Fruit fly (Drosophila melanogaster) whole organism, wandering third instar larva: ENCODE data around the gene CG31793.
A peak's percentile ranks its signal among the peaks of the same experiment; 100 is the strongest.

Experiments
- Abd-B ChIP-seq: fragments of >200 bp; optimal IDR thresholded peaks from 2 replicates; lab custom pipeline; 2017; ENCODE audit warnings: missing biosample characterization, missing genetic modification characterization
- CG32264 ChIP-seq: fragments of 200-800 bp; sonication (Bioruptor generic); optimal IDR thresholded peaks from 2 replicates; lab custom pipeline; 2016; ENCODE audit warnings: missing biosample characterization, missing genetic modification characterization
- CG9705 ChIP-seq: fragments of 200-800 bp; sonication (Bioruptor generic); optimal IDR thresholded peaks from 2 replicates; lab custom pipeline; 2018; ENCODE audit warnings: missing biosample characterization, mild to moderate bottlenecking, missing genetic modification characterization
- CrebA ChIP-seq: fragments of 200-800 bp; sonication (Bioruptor generic); optimal IDR thresholded peaks from 2 replicates; lab custom pipeline; 2016; ENCODE audit warnings: missing biosample characterization, mild to moderate bottlenecking, missing genetic modification characterization, borderline replicate concordance
- Dfd ChIP-seq: fragments of >200 bp; optimal IDR thresholded peaks from 2 replicates; lab custom pipeline; 2017; ENCODE audit warnings: missing biosample characterization, missing genetic modification characterization
- Dif ChIP-seq: fragments of 200-275, 200-300 bp; sonication (Bioruptor generic); optimal IDR thresholded peaks from 2 replicates; lab custom pipeline; 2018; ENCODE audit warnings: missing biosample characterization, missing genetic modification characterization; ENCODE audit not compliant: partially characterized antibody
- GATAd ChIP-seq: sonication (Bioruptor generic); optimal IDR thresholded peaks from 2 replicates; lab custom pipeline; 2016; ENCODE audit warnings: missing biosample characterization, missing genetic modification characterization
- HLH106 ChIP-seq: fragments of 200-800 bp; optimal IDR thresholded peaks from 3 replicates; lab custom pipeline; 2019; ENCODE audit warnings: missing biosample characterization, mild to moderate bottlenecking, missing genetic modification characterization, moderate library complexity
- Hnf4 ChIP-seq: fragments of 200-800 bp; sonication (Bioruptor generic); optimal IDR thresholded peaks from 2 replicates; lab custom pipeline; 2016; ENCODE audit warnings: missing biosample characterization, mild to moderate bottlenecking, missing genetic modification characterization
- Hr78 ChIP-seq: fragments of >200 bp; optimal IDR thresholded peaks from 2 replicates; lab custom pipeline; 2017; ENCODE audit warnings: missing biosample characterization, missing genetic modification characterization
- Mio ChIP-seq: sonication (Bioruptor generic); optimal IDR thresholded peaks from 2 replicates; lab custom pipeline; 2016; ENCODE audit warnings: missing biosample characterization, missing genetic modification characterization
- Myc ChIP-seq: fragments of >200 bp; optimal IDR thresholded peaks from 2 replicates; lab custom pipeline; 2017
- N ChIP-seq: fragments of >200 bp; optimal IDR thresholded peaks from 2 replicates; lab custom pipeline; 2018; ENCODE audit warnings: missing biosample characterization, missing external identifiers, missing genetic modification characterization
- OdsH ChIP-seq: fragments of 200-800 bp; sonication (Bioruptor generic); optimal IDR thresholded peaks from 2 replicates; lab custom pipeline; 2016; ENCODE audit warnings: missing biosample characterization, mild to moderate bottlenecking, missing genetic modification characterization
- Rel ChIP-seq, 2 experiments: fragments of 200-800 bp; sonication (Bioruptor generic) in 1 of 2; optimal IDR thresholded peaks; 2 replicates in 1 of 2; 3 replicates in 1 of 2; lab custom pipeline; 2016 to 2019; ENCODE audit warnings: mild to moderate bottlenecking in 2 of 2, missing biosample characterization in 2 of 2, missing genetic modification characterization in 2 of 2, moderate library complexity in 1 of 2
- Sp1 ChIP-seq: fragments of 200-800 bp; sonication (Bioruptor generic); optimal IDR thresholded peaks from 3 replicates; lab custom pipeline; 2019; ENCODE audit warnings: missing biosample characterization, mild to moderate bottlenecking, missing genetic modification characterization, moderate library complexity
- Vsx2 ChIP-seq: fragments of 200-300, 225-300 bp; sonication (Bioruptor generic); optimal IDR thresholded peaks from 2 replicates; lab custom pipeline; 2018; ENCODE audit warnings: missing biosample characterization, missing genetic modification characterization; ENCODE audit not compliant: partially characterized antibody
- br ChIP-seq: fragments of 200-800 bp; sonication (Bioruptor generic); optimal IDR thresholded peaks from 2 replicates; lab custom pipeline; 2016; ENCODE audit warnings: missing biosample characterization, missing genetic modification characterization
- brk ChIP-seq: fragments of 200-800 bp; sonication (Bioruptor generic); optimal IDR thresholded peaks from 2 replicates; lab custom pipeline; 2016; ENCODE audit warnings: missing biosample characterization, mild to moderate bottlenecking, missing genetic modification characterization
- dl ChIP-seq, 2 experiments: fragments of 175-275, 200-275 bp in 1 of 2; fragments of 200-275 bp in 1 of 2; sonication (Bioruptor generic); optimal IDR thresholded peaks; lab custom pipeline; 2018; ENCODE audit warnings: mild to moderate bottlenecking in 2 of 2, missing biosample characterization in 2 of 2, missing genetic modification characterization in 2 of 2, moderate library complexity in 2 of 2; ENCODE audit not compliant: partially characterized antibody in 2 of 2, insufficient read depth in 1 of 2
- dmrt93B ChIP-seq: fragments of 200-800 bp; sonication (Bioruptor generic); optimal IDR thresholded peaks from 2 replicates; lab custom pipeline; 2018; ENCODE audit warnings: missing biosample characterization, mild to moderate bottlenecking, missing genetic modification characterization
- dsf ChIP-seq: sonication (Bioruptor generic); optimal IDR thresholded peaks from 2 replicates; lab custom pipeline; 2016; ENCODE audit warnings: missing biosample characterization, missing genetic modification characterization, borderline replicate concordance
- ey ChIP-seq: fragments of 200-800 bp; sonication (Bioruptor generic); optimal IDR thresholded peaks from 2 replicates; lab custom pipeline; 2016; ENCODE audit warnings: missing biosample characterization, missing genetic modification characterization
- foxo ChIP-seq, 2 experiments: fragments of 200-800 bp; sonication (Bioruptor generic); optimal IDR thresholded peaks; 2 replicates in 1 of 2; 3 replicates in 1 of 2; lab custom pipeline; 2016 to 2017; ENCODE audit warnings: missing biosample characterization in 2 of 2, missing genetic modification characterization in 2 of 2
- fru ChIP-seq: fragments of 200-800 bp; sonication (Bioruptor generic); optimal IDR thresholded peaks from 3 replicates; lab custom pipeline; 2016; ENCODE audit warnings: missing biosample characterization, mild to moderate bottlenecking, missing genetic modification characterization
- h ChIP-seq: fragments of 200-800 bp; sonication (Bioruptor generic); optimal IDR thresholded peaks from 3 replicates; lab custom pipeline; 2016; ENCODE audit warnings: missing biosample characterization, mild to moderate bottlenecking, missing genetic modification characterization
- jim ChIP-seq: fragments of 175-275, 200-325 bp; sonication (Bioruptor generic); optimal IDR thresholded peaks from 2 replicates; lab custom pipeline; 2016; ENCODE audit warnings: missing biosample characterization, mild to moderate bottlenecking, missing genetic modification characterization
- lola ChIP-seq: fragments of >200 bp; optimal IDR thresholded peaks from 2 replicates; lab custom pipeline; 2017; ENCODE audit warnings: missing biosample characterization, missing genetic modification characterization
- pan ChIP-seq: fragments of >200 bp; optimal IDR thresholded peaks from 2 replicates; lab custom pipeline; 2017
- psq ChIP-seq: fragments of 200-800 bp; sonication (Bioruptor generic); optimal IDR thresholded peaks from 3 replicates; lab custom pipeline; 2017; ENCODE audit warnings: missing biosample characterization, mild to moderate bottlenecking, missing genetic modification characterization, moderate library complexity
- rgr ChIP-seq: fragments of 200-800 bp; sonication (Bioruptor generic); optimal IDR thresholded peaks from 3 replicates; lab custom pipeline; 2016; ENCODE audit warnings: missing biosample characterization, mild to moderate bottlenecking, missing genetic modification characterization
- sage ChIP-seq: fragments of 200-800 bp; sonication (Bioruptor generic); optimal IDR thresholded peaks from 2 replicates; lab custom pipeline; 2016; ENCODE audit warnings: missing biosample characterization, mild to moderate bottlenecking, missing genetic modification characterization
- sv ChIP-seq: fragments of 200-800 bp; sonication (Bioruptor generic); optimal IDR thresholded peaks from 3 replicates; lab custom pipeline; 2016; ENCODE audit warnings: missing biosample characterization, missing genetic modification characterization
- tai ChIP-seq: sonication (Bioruptor generic); optimal IDR thresholded peaks from 2 replicates; lab custom pipeline; 2016; ENCODE audit warnings: missing biosample characterization, missing genetic modification characterization
- usp ChIP-seq: fragments of >200 bp; optimal IDR thresholded peaks from 2 replicates; lab custom pipeline; 2017; ENCODE audit warnings: missing biosample characterization, missing genetic modification characterization
- woc ChIP-seq: sonication (Bioruptor generic); optimal IDR thresholded peaks from 2 replicates; lab custom pipeline; 2016; ENCODE audit warnings: missing biosample characterization, mild to moderate bottlenecking, missing genetic modification characterization

The CG31793 gene

dm6 chr2L:18981947-18982579 is 21.1 kb upstream of the CG31793 start:
- TF ChIP-seq foxo (GFP tag; optimal IDR thresholded peaks at IDR 0.05; lab: Kevin White, UChicago) (peak in 1 of 2 experiments; percentile 20), psq (GFP tag; lab: Kevin White, UChicago) (no peak)

- TF ChIP-seq Vsx2 (GFP tag; lab: Kevin White, UChicago) (no peak), Rel (GFP tag; optimal IDR thresholded peaks at IDR 0.05; lab: Kevin White, UChicago) (no peak), Rel (tag; optimal IDR thresholded peaks at IDR 0.05; lab: Kevin White, UChicago) (no peak), OdsH (GFP tag; lab: Kevin White, UChicago) (no peak), HLH106 (tag; lab: Kevin White, UChicago) (peak; percentile 11), pan (lab: Kevin White, UChicago) (no peak), Sp1 (GFP tag; lab: Kevin White, UChicago) (peak; percentile 4), CG32264 (no peak), Dfd (GFP tag; lab: Kevin White, UChicago) (no peak), N (GFP tag; lab: Kevin White, UChicago) (no peak), CG9705 (GFP tag; lab: Kevin White, UChicago) (no peak), sage (GFP tag; lab: Kevin White, UChicago) (no peak), Mio (GFP tag; lab: Kevin White, UChicago) (no peak), Dif (GFP tag; lab: Kevin White, UChicago) (no peak), Hr78 (GFP tag; lab: Kevin White, UChicago) (no peak), Hnf4 (GFP tag; lab: Kevin White, UChicago) (no peak), sv (GFP tag; lab: Kevin White, UChicago) (no peak), br (peak; percentile 28), dsf (GFP tag; lab: Kevin White, UChicago) (no peak), tai (GFP tag; lab: Kevin White, UChicago) (peak; percentile 23), fru (GFP tag; lab: Kevin White, UChicago) (no peak), dmrt93B (GFP tag; lab: Kevin White, UChicago) (no peak), ey (no peak), foxo (GFP tag; optimal IDR thresholded peaks at IDR 0.05; lab: Kevin White, UChicago) (peak in 1 of 2 experiments; percentile 19), usp (no peak), h (GFP tag; lab: Kevin White, UChicago) (no peak), GATAd (GFP tag; lab: Kevin White, UChicago) (no peak), rgr (no peak), jim (GFP tag; lab: Kevin White, UChicago) (no peak), Abd-B (GFP tag; lab: Kevin White, UChicago) (no peak), woc (peak; percentile 14), psq (GFP tag; lab: Kevin White, UChicago) (no peak), lola (GFP tag; lab: Kevin White, UChicago) (no peak)
Measured at dm6 chr2L:18982826-18983758, 20.1 kb upstream of the CG31793 start.

- TF ChIP-seq dmrt93B (GFP tag; lab: Kevin White, UChicago) (no peak), OdsH (GFP tag; lab: Kevin White, UChicago) (no peak), rgr (no peak), CG9705 (GFP tag; lab: Kevin White, UChicago) (no peak), foxo (GFP tag; optimal IDR thresholded peaks at IDR 0.05; lab: Kevin White, UChicago) (no peak), GATAd (GFP tag; lab: Kevin White, UChicago) (no peak), Vsx2 (GFP tag; lab: Kevin White, UChicago) (no peak), pan (lab: Kevin White, UChicago) (no peak), psq (GFP tag; lab: Kevin White, UChicago) (no peak), lola (GFP tag; lab: Kevin White, UChicago) (no peak), Hnf4 (GFP tag; lab: Kevin White, UChicago) (no peak), Abd-B (GFP tag; lab: Kevin White, UChicago) (no peak), Myc (no peak), dl (GFP tag; optimal IDR thresholded peaks at IDR 0.05; lab: Kevin White, UChicago; ENCODE audit: insufficient read depth in 1 of 2, partially characterized antibody in 2 of 2) (no peak), CrebA (GFP tag; lab: Kevin White, UChicago) (no peak), brk (GFP tag; lab: Kevin White, UChicago) (no peak), br (no peak), sv (GFP tag; lab: Kevin White, UChicago) (no peak)
Measured at dm6 chr2L:18984158-18984557, 19.0 kb upstream of the CG31793 start.
